Worm (Caenorhabditis elegans) whole organism, mixed stage, embryonic: Measurements from ENCODE around the gene C14C10.1.

Source experiments
- M03D4.4 ChIP-seq: sonication (generic microtip); optimal IDR thresholded peaks from 2 replicates; lab custom pipeline; 2017; ENCODE audit warnings: mild to moderate bottlenecking, missing genetic modification characterization, missing compliant biosample characterization
- bed-3 ChIP-seq: fragments of 200-800 bp; sonication (Bioruptor generic); optimal IDR thresholded peaks from 3 replicates; lab custom pipeline; 2018; ENCODE audit warnings: mild to moderate bottlenecking, missing genetic modification characterization, moderate library complexity, missing compliant biosample characterization
- blmp-1 ChIP-seq: fragments of 150-350 bp; optimal IDR thresholded peaks from 2 replicates; lab custom pipeline; 2014; ENCODE audit warnings: missing biosample characterization, missing genetic modification characterization
- ceh-39 ChIP-seq: fragments of 150-350 bp; optimal IDR thresholded peaks from 2 replicates; lab custom pipeline; 2014; ENCODE audit warnings: missing biosample characterization, missing genetic modification characterization
- ceh-43 ChIP-seq: fragments of 200-800 bp; sonication (Bioruptor generic); optimal IDR thresholded peaks from 2 replicates; lab custom pipeline; 2018; ENCODE audit warnings: mild to moderate bottlenecking, missing genetic modification characterization, moderate library complexity, missing compliant biosample characterization
- ces-1 ChIP-seq: fragments of 150-350 bp; optimal IDR thresholded peaks from 2 replicates; lab custom pipeline; 2014; ENCODE audit warnings: missing biosample characterization, missing genetic modification reagents, missing genetic modification characterization
- cnd-1 ChIP-seq: fragments of 200-800 bp; sonication (Bioruptor generic); optimal IDR thresholded peaks from 2 replicates; lab custom pipeline; 2018; ENCODE audit warnings: mild to moderate bottlenecking, missing genetic modification characterization, missing compliant biosample characterization
- drap-1 ChIP-seq: fragments of 200-800 bp; sonication (Bioruptor generic); optimal IDR thresholded peaks from 3 replicates; lab custom pipeline; 2018; ENCODE audit warnings: mild to moderate bottlenecking, missing genetic modification characterization, missing compliant biosample characterization
- elt-1 ChIP-seq: sonication (generic microtip); optimal IDR thresholded peaks from 2 replicates; lab custom pipeline; 2017; ENCODE audit warnings: missing genetic modification characterization, mild to moderate bottlenecking, missing compliant biosample characterization, antibody characterized with exemption, moderate library complexity, borderline replicate concordance; ENCODE audit not compliant: insufficient read depth
- elt-3 ChIP-seq: fragments of 150-350 bp; optimal IDR thresholded peaks from 2 replicates; lab custom pipeline; 2014; ENCODE audit warnings: missing biosample characterization, missing genetic modification characterization
- flh-1 ChIP-seq: fragments of 200-800 bp; sonication (Bioruptor generic); optimal IDR thresholded peaks from 2 replicates; lab custom pipeline; 2018; ENCODE audit warnings: mild to moderate bottlenecking, missing genetic modification characterization, moderate library complexity, missing compliant biosample characterization
- ham-2 ChIP-seq: fragments of 200-800 bp; sonication (Bioruptor generic); optimal IDR thresholded peaks from 2 replicates; lab custom pipeline; 2018; ENCODE audit warnings: mild to moderate bottlenecking, missing genetic modification characterization, missing compliant biosample characterization
- hlh-1 ChIP-seq: fragments of 150-350 bp; optimal IDR thresholded peaks from 2 replicates; lab custom pipeline; 2014; ENCODE audit warnings: missing biosample characterization, missing genetic modification reagents, missing genetic modification characterization
- lin-13 ChIP-seq: fragments of 150-350 bp; optimal IDR thresholded peaks from 2 replicates; lab custom pipeline; 2014; ENCODE audit warnings: missing biosample characterization, missing genetic modification characterization
- lin-32 ChIP-seq: fragments of 200-800 bp; sonication (Bioruptor generic); optimal IDR thresholded peaks from 2 replicates; lab custom pipeline; 2018; ENCODE audit warnings: mild to moderate bottlenecking, missing genetic modification characterization, missing compliant biosample characterization
- mab-5 ChIP-seq: fragments of 150-350 bp; optimal IDR thresholded peaks from 2 replicates; lab custom pipeline; 2014; ENCODE audit warnings: missing biosample characterization, missing genetic modification characterization
- mep-1 ChIP-seq: fragments of 150-350 bp; optimal IDR thresholded peaks from 2 replicates; lab custom pipeline; 2017; ENCODE audit warnings: missing biosample characterization, missing genetic modification reagents, missing genetic modification characterization, inconsistent platforms
- mls-2 ChIP-seq: sonication (generic microtip); optimal IDR thresholded peaks from 2 replicates; lab custom pipeline; 2016; ENCODE audit warnings: mild to moderate bottlenecking, missing genetic modification characterization, moderate library complexity, missing compliant biosample characterization
- nhr-12 ChIP-seq: fragments of 150-350 bp; optimal IDR thresholded peaks from 2 replicates; lab custom pipeline; 2014; ENCODE audit warnings: missing biosample characterization, missing genetic modification characterization
- nhr-237 ChIP-seq: fragments of 150-350 bp; optimal IDR thresholded peaks from 2 replicates; lab custom pipeline; 2014; ENCODE audit warnings: missing biosample characterization, missing genetic modification characterization
- nhr-76 ChIP-seq: sonication (generic microtip); optimal IDR thresholded peaks from 2 replicates; lab custom pipeline; 2017; ENCODE audit warnings: missing biosample characterization, missing genetic modification characterization
- pha-4 ChIP-seq: fragments of 150-350 bp; optimal IDR thresholded peaks from 2 replicates; lab custom pipeline; 2018; ENCODE audit warnings: missing biosample characterization, missing genetic modification reagents, missing genetic modification characterization
- sem-2 ChIP-seq: fragments of 200-800 bp; sonication (Bioruptor generic); optimal IDR thresholded peaks from 2 replicates; lab custom pipeline; 2018; ENCODE audit warnings: mild to moderate bottlenecking, missing genetic modification characterization, missing compliant biosample characterization
- snpc-4 ChIP-seq: fragments of 150-350 bp; optimal IDR thresholded peaks from 2 replicates; lab custom pipeline; 2014; ENCODE audit warnings: missing biosample characterization, missing genetic modification characterization
- sptf-1 ChIP-seq: sonication (generic microtip); optimal IDR thresholded peaks from 2 replicates; lab custom pipeline; 2017; ENCODE audit warnings: mild to moderate bottlenecking, missing genetic modification characterization, moderate library complexity, missing compliant biosample characterization
- tbx-8 ChIP-seq: fragments of 200-800 bp; sonication (Bioruptor generic); optimal IDR thresholded peaks from 2 replicates; lab custom pipeline; 2018; ENCODE audit warnings: mild to moderate bottlenecking, missing genetic modification characterization, moderate library complexity, missing compliant biosample characterization
- unc-120 ChIP-seq: sonication (generic microtip); optimal IDR thresholded peaks from 2 replicates; lab custom pipeline; 2017; ENCODE audit warnings: missing genetic modification characterization, missing compliant biosample characterization; ENCODE audit not compliant: poor library complexity, severe bottlenecking
- unc-39 ChIP-seq: fragments of 150-350 bp; optimal IDR thresholded peaks from 2 replicates; lab custom pipeline; 2014; ENCODE audit warnings: missing biosample characterization, missing genetic modification characterization
- zip-8 ChIP-seq: fragments of 150-350 bp; optimal IDR thresholded peaks from 2 replicates; lab custom pipeline; 2014; ENCODE audit warnings: missing biosample characterization, missing genetic modification characterization
- ztf-11 ChIP-seq: fragments of 150-350 bp; optimal IDR thresholded peaks from 2 replicates; lab custom pipeline; 2014; ENCODE audit warnings: missing biosample characterization, missing genetic modification characterization

Gene C14C10.1

DNA sequence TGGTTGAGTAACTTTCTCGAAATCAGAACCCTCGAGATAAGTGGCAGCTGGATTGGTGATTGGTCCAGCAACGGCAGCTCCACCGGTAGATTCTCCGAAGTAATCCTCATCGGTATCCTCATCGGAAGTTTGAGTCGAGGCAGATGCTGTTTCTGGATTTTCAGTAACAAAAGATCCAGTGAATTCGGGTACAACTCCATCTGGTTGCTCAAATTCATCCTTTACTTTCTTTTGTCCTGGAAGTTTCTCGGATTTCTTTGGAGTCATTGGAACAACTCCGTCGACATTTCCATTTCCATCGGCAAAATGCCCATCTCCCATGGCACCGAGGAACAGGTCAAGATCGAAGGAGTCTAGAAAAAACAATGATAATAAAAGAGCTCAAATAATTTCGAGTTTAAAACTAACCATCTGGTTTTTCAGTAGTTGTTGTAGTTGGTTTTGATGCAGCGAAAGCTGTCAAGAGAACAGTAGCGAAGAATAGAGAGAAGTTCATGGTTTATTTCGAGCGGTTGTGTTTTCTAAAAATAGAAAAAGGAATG lies 35.4 kb upstream of the C14C10.1 start, which contains the start of gene F45D3.4:
TSS of gene F45D3.4 (minus strand) at position 521 of the 542 bp plus-strand sequence.
- TF ChIP-seq ceh-39 (tag; lab: Kevin White, UChicago) (no peak), snpc-4 (tag; lab: Kevin White, UChicago) (no peak), tbx-8 (GFP tag; lab: Kevin White, UChicago) (no peak), lin-13 (tag; lab: Kevin White, UChicago) (no peak), flh-1 (no peak), zip-8 (tag; lab: Kevin White, UChicago) (no peak), nhr-237 (tag; lab: Kevin White, UChicago) (no peak), nhr-12 (tag; lab: Kevin White, UChicago) (no peak), unc-120 (tag; lab: Kevin White, UChicago) (no peak), ces-1 (no peak), unc-39 (tag; lab: Kevin White, UChicago) (no peak), sem-2 (GFP tag; lab: Kevin White, UChicago) (no peak), elt-3 (tag; lab: Kevin White, UChicago) (no peak), mep-1 (tag; lab: Kevin White, UChicago) (no peak)

DNA sequence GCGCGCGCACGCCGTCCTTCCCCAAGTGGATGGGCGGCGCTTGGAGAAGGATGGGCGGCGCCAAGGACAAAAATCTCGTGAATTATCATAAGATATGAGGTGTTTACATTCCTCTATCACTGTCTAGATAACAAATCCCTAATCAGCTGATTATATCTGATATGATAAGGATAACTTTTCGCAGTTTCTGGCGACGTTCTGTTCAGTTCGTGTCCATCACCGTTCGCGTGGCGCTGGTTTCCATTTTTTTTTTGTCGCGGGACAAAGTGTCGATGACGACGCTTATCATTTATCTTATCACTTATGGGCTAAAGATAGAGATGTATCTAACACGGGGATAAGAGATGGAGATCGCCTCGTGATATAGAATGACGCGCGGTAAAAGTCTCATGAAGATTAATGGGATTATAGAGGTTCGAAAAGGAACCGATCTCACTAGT lies 34.8 kb upstream of the C14C10.1 start:
- no peak for TF ChIP-seq mep-1 (tag; lab: Kevin White, UChicago)
- TF ChIP-seq blmp-1 (tag; lab: Kevin White, UChicago) = no peak
- TF ChIP-seq hlh-1 = no peak
- TF ChIP-seq elt-1 (tag; lab: Kevin White, UChicago) = peak; percentile 81
- no peak for TF ChIP-seq unc-39 (tag; lab: Kevin White, UChicago)
- TF ChIP-seq lin-13 (tag; lab: Kevin White, UChicago) = no peak
- TF ChIP-seq elt-3 (tag; lab: Kevin White, UChicago) = peak; percentile 92
- peak; percentile 35 for TF ChIP-seq ham-2
- TF ChIP-seq ztf-11 (tag; lab: Kevin White, UChicago) = no peak
- TF ChIP-seq ceh-43 = no peak

DNA sequence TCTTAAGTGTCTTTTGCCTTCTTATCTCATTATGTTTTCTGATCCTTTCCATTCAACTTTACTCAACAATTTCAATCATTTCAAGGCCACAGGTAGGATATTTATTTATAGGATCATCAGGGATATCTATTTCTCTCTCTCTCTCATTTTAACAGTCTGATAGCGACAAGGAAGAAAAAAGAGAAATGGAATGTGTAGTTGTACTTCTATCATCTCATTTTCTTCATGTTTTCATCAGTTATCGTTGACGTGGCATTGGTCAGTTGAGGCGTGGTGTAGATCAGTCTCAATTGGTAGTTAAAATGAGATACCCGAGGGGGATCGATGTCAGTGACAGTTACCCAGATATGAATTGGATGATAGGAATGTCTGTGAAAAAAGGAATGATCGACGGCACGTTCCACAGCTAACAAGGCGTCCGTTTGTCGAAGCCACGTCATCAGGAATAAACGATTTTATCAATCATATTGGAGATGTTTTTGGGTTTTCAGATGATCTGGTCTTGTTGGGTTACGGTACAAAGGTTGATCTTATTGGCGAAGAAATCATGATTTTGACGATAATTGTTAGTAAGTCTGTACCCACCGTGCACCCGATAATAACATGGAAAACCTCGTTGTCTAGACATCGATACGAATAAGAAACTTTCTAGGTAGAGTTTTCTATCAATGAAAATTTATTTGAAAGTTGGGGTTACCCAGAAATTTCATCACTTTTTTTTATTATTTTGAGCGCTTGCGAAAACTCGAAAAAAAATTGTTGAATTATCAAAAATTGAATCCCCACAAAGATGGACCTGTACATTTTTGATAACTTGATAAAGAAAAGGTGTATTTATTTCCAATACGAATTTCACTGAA lies 33.7 kb upstream of the C14C10.1 start:
- TF ChIP-seq mls-2 (tag; lab: Kevin White, UChicago) (no peak), pha-4 (tag; lab: Kevin White, UChicago) (no peak), zip-8 (tag; lab: Kevin White, UChicago) (no peak), hlh-1 (no peak), M03D4.4 (tag; lab: Kevin White, UChicago) (no peak), unc-39 (tag; lab: Kevin White, UChicago) (no peak), tbx-8 (GFP tag; lab: Kevin White, UChicago) (no peak), unc-120 (tag; lab: Kevin White, UChicago) (no peak), elt-3 (tag; lab: Kevin White, UChicago) (no peak), drap-1 (GFP tag; lab: Kevin White, UChicago) (no peak), ceh-39 (tag; lab: Kevin White, UChicago) (no peak), sptf-1 (no peak), snpc-4 (tag; lab: Kevin White, UChicago) (no peak), lin-32 (GFP tag; lab: Kevin White, UChicago) (no peak), ceh-43 (no peak), nhr-237 (tag; lab: Kevin White, UChicago) (no peak), nhr-12 (tag; lab: Kevin White, UChicago) (no peak), cnd-1 (tag; lab: Kevin White, UChicago) (no peak), blmp-1 (tag; lab: Kevin White, UChicago) (no peak)

DNA sequence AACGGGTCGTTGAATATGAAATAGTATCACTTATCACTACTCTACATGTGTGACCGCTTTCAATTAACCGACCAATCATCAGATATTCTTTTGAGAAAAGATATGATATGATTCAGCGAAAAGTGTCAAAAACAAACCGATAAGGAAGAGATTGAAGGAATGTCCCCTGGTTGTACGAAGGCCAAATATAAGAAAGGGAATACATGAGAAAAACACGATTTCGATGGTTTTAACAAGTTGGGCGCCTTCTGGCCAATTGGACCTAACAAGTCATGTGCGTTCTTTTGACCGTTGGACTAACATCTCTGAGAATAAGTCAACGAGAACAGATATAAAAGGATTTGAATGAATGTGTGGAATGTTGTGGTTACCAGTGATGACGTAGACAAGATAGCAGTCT lies 32.3 kb upstream of the C14C10.1 start:
- TF ChIP-seq elt-1 (tag; lab: Kevin White, UChicago) (no peak), unc-120 (tag; lab: Kevin White, UChicago) (no peak), bed-3 (GFP tag; lab: Kevin White, UChicago) (no peak), flh-1 (no peak), blmp-1 (tag; lab: Kevin White, UChicago) (no peak), mls-2 (tag; lab: Kevin White, UChicago) (no peak), nhr-76 (no peak), tbx-8 (GFP tag; lab: Kevin White, UChicago) (no peak), zip-8 (tag; lab: Kevin White, UChicago) (no peak), lin-13 (tag; lab: Kevin White, UChicago) (no peak), mab-5 (tag; lab: Kevin White, UChicago) (no peak), pha-4 (tag; lab: Kevin White, UChicago) (no peak), nhr-237 (tag; lab: Kevin White, UChicago) (no peak)
